Fruit fly (Drosophila melanogaster): ENCODE results near the gene Nup205.
A peak's percentile ranks its signal among the peaks of the same experiment; 100 is the strongest.

Nup205 gene

DNA sequence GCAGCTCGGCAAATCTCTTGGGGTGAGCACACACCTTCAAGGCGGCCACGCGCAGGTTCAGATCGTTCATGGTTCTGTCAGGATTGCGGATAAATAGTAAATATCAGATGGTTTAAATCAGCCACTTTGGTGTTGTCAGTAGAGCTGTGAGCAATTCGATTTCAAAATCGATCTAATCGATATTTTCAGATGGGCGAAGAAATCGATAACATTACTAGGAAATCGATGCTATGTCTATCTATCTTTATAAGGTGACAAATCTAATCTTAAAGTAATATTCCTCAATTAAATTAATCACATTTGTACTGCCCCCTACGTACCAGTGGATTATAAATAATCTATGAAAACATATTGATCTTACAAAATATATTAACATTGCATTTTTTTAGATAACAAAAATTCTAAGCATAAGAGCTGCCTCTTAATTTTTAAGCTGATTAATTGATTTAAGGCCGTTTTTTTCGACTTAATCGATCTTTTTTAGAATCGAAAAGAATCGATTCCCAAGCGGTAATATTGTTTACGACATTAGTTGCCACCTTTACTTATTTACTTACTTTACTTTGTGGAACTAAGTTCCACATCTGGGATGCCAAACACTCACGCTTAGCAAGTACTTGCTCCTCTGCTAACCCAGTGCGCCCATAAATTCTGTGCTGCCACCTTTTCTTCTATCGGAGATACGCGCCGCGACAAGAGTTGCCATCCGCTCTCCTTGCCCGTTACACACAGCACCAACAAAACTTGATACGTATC lies 13.6 kb downstream of the Nup205 start, which contains the start of gene THADA (continued):
- no peak for TF ChIP-seq yki (optimal IDR thresholded peaks at IDR 0.05)
- peak; percentile 40 for TF ChIP-seq dmrt11E (tag; optimal IDR thresholded peaks at IDR 0.05)
- TF ChIP-seq sens (GFP tag): peak; percentile 85
- TF ChIP-seq Lim3 (GFP tag; IDR thresholded peaks at IDR 0.05): no peak
- no peak for TF ChIP-seq Asciz (GFP tag; optimal IDR thresholded peaks at IDR 0.05)
- no peak for TF ChIP-seq eyg (GFP tag; optimal IDR thresholded peaks at IDR 0.05)
- TF ChIP-seq CG2712 (tag; optimal IDR thresholded peaks at IDR 0.05): peak; percentile 46
- TF ChIP-seq pnt (GFP tag; optimal IDR thresholded peaks at IDR 0.05): peak; percentile 45
- peak; percentile 88 for TF ChIP-seq HmgD (GFP tag; optimal IDR thresholded peaks at IDR 0.05)
- TF ChIP-seq Blimp-1 (GFP tag; optimal IDR thresholded peaks at IDR 0.05): no peak
- TF ChIP-seq CG13775 (GFP tag; optimal IDR thresholded peaks at IDR 0.05): peak; percentile 64
- TF ChIP-seq phol (tag; optimal IDR thresholded peaks at IDR 0.05): peak; percentile 37
- no peak for TF ChIP-seq al (GFP tag; IDR thresholded peaks at IDR 0.05)
- TF ChIP-seq dysf (GFP tag; IDR thresholded peaks at IDR 0.05): 0 out of 3 replicates have a peak, but pooled peaks have one; percentile 30
- TF ChIP-seq CG12299 (tag; optimal IDR thresholded peaks at IDR 0.05): peak; percentile 4
- no peak for TF ChIP-seq CG6854 (GFP tag; optimal IDR thresholded peaks at IDR 0.05)
- TF ChIP-seq CG10366 (GFP tag; IDR thresholded peaks at IDR 0.05): no peak
- TF ChIP-seq Aef1 (GFP tag; IDR thresholded peaks at IDR 0.05): peak; percentile 59; the same call in 2 of the 3 replicates
- peak; percentile 26 for TF ChIP-seq pho (GFP tag; optimal IDR thresholded peaks at IDR 0.05)
- TF ChIP-seq CG13424 (tag; optimal IDR thresholded peaks at IDR 0.05): peak; percentile 36
- peak; percentile 10 for TF ChIP-seq NfI (GFP tag; optimal IDR thresholded peaks at IDR 0.05)
- TF ChIP-seq zfh2 (GFP tag; optimal IDR thresholded peaks at IDR 0.05): peak; percentile 41
- no peak for TF ChIP-seq pfk (GFP tag; optimal IDR thresholded peaks at IDR 0.05)
- TF ChIP-seq CG7271 (tag; optimal IDR thresholded peaks at IDR 0.05): no peak
- TF ChIP-seq mld (GFP tag; IDR thresholded peaks at IDR 0.05; ENCODE audit: partially characterized antibody): peak; percentile 84
- peak; percentile 80; the same call in 2 of the 3 replicates for TF ChIP-seq CG34224 (GFP tag; IDR thresholded peaks at IDR 0.05; ENCODE audit: partially characterized antibody)
- TF ChIP-seq ab (GFP tag; optimal IDR thresholded peaks at IDR 0.05): no peak
- no peak for TF ChIP-seq unpg (GFP tag; optimal IDR thresholded peaks at IDR 0.05)
- TF ChIP-seq ERR (GFP tag; optimal IDR thresholded peaks at IDR 0.05): peak; percentile 35
- TF ChIP-seq scrt (GFP tag; optimal IDR thresholded peaks at IDR 0.05): no peak
- TF ChIP-seq Hr39 (optimal IDR thresholded peaks at IDR 0.05): no peak
- no peak for TF ChIP-seq odd (GFP tag; optimal IDR thresholded peaks at IDR 0.05)
- no peak for TF ChIP-seq shn (GFP tag; optimal IDR thresholded peaks at IDR 0.05)
- peak; percentile 83 for TF ChIP-seq Sin3A (optimal IDR thresholded peaks at IDR 0.05)
- TF ChIP-seq CG17829 (tag; optimal IDR thresholded peaks at IDR 0.05): peak; percentile 36
- peak; percentile 69 for TF ChIP-seq CG33213 (GFP tag; optimal IDR thresholded peaks at IDR 0.05)
- TF ChIP-seq CG4360 (GFP tag; IDR thresholded peaks at IDR 0.05): no peak
- no peak for TF ChIP-seq CG3407 (GFP tag; optimal IDR thresholded peaks at IDR 0.05)
- no peak for TF ChIP-seq br (optimal IDR thresholded peaks at IDR 0.05)
- TF ChIP-seq disco-r (GFP tag; optimal IDR thresholded peaks at IDR 0.05): no peak
- no peak for TF ChIP-seq run (tag; optimal IDR thresholded peaks at IDR 0.05)
- no peak for TF ChIP-seq YL-1 (GFP tag; optimal IDR thresholded peaks at IDR 0.05)
- peak; percentile 45 for TF ChIP-seq CG10267 (tag; optimal IDR thresholded peaks at IDR 0.05)
- TF ChIP-seq row (GFP tag; IDR thresholded peaks at IDR 0.05): peak; percentile 60; the same call in 2 of the 3 replicates
- no peak for TF ChIP-seq D19A (tag; optimal IDR thresholded peaks at IDR 0.05)
- 0 out of 2 replicates have a peak, but pooled peaks have one; percentile 24 for TF ChIP-seq Ada2b (GFP tag; IDR thresholded peaks at IDR 0.05)
- TF ChIP-seq CG17612 (GFP tag; IDR thresholded peaks at IDR 0.05): peak; percentile 13; the same call in 1 of the 2 replicates
- TF ChIP-seq CG13123 (GFP tag; optimal IDR thresholded peaks at IDR 0.05): no peak
- peak; percentile 62 for TF ChIP-seq Antp (GFP tag; optimal IDR thresholded peaks at IDR 0.05)
- TF ChIP-seq CG7987 (GFP tag; optimal IDR thresholded peaks at IDR 0.05): no peak
- no peak for TF ChIP-seq Gsc (GFP tag; IDR thresholded peaks at IDR 0.05)

Measured in whole organism, embryonic.